Worm (Caenorhabditis elegans) whole organism, L4 larva: ENCODE results near the gene ceh-24.
A peak's percentile ranks its signal among the peaks of the same experiment; 100 is the strongest.

Source experiments
- fos-1 ChIP-seq: fragments of 150-350 bp; optimal IDR thresholded peaks from 2 replicates; lab custom pipeline; 2014; ENCODE audit warnings: missing biosample characterization, missing genetic modification characterization
- snpc-4 ChIP-seq: fragments of 150-350 bp; optimal IDR thresholded peaks from 2 replicates; lab custom pipeline; 2014; ENCODE audit warnings: missing biosample characterization, missing genetic modification characterization
- unc-62 ChIP-seq, 3 experiments: fragments of 150-350 bp in 1 of 3; sonication (generic microtip); optimal IDR thresholded peaks in 2 of 3; peaks in 1 of 3; 1 replicate in 1 of 3; 2 replicates in 2 of 3; lab custom pipeline; 2014 to 2017; ENCODE audit warnings: missing biosample characterization in 3 of 3, missing genetic modification characterization in 3 of 3, missing genetic modification reagents in 3 of 3, missing genotype in 1 of 3
- zip-2 ChIP-seq: fragments of 150-350 bp; optimal IDR thresholded peaks from 2 replicates; lab custom pipeline; 2014; ENCODE audit warnings: missing biosample characterization, missing genetic modification characterization

ce11 chrV:13808462-13808867 lies 4.6 kb upstream of the ceh-24 start:
- TF ChIP-seq fos-1 (tag; lab: Kevin White, UChicago) (no peak), snpc-4 (no peak), unc-62 (GFP tag; optimal IDR thresholded peaks at IDR 0.05 in 1 of 2; lab: Kevin White, UChicago) (peak in 1 of 2 experiments; percentile 94), unc-62 (tag; optimal IDR thresholded peaks at IDR 0.05; lab: Kevin White, UChicago) (no peak), zip-2 (tag; lab: Kevin White, UChicago) (no peak)
